Worm (Caenorhabditis elegans): ENCODE results near the gene glr-1.
"Not testable (repeated sequence)": the region's sequence is repeated elsewhere in the genome, so short reads cannot be mapped to it uniquely, and the experiment has no call there.

glr-1 gene

DNA sequence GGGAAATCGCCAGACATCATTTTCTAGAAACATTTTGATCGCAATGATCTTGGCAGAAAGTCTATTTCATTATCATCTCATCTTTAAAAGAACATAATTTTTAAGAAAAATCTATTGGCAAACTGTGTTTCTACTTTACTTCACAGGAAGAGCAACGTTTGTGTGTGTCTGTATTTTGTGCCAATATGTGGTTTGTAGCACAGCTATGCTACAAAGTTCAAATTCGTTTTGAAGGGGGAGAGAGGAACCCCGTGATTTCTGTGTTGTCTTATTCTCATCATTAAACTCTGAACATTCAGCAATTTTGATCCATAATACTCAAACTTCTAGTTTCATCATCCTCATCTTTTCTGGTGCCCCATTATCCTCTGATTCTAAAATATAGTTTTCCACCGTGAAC, 36.7 kb downstream of the glr-1 start:
- TF ChIP-seq egrh-3 (GFP tag; IDR thresholded peaks at IDR 0.05) (no peak), ztf-18 (tag; optimal IDR thresholded peaks at IDR 0.05) (no peak), mxl-1 (tag; optimal IDR thresholded peaks at IDR 0.05) (no peak), ztf-25 (GFP tag; IDR thresholded peaks at IDR 0.05) (no peak), aptf-2 (GFP tag; conservative IDR thresholded peaks at IDR 0.05) (no peak), lin-35 (GFP tag; optimal IDR thresholded peaks at IDR 0.05) (no peak), sea-2 (GFP tag; IDR thresholded peaks at IDR 0.05) (no peak), Y95B8A.8 (GFP tag; IDR thresholded peaks at IDR 0.05) (no peak), unc-62 (GFP tag; optimal IDR thresholded peaks at IDR 0.05) (no peak), F57C9.4 (tag; optimal IDR thresholded peaks at IDR 0.05) (no peak), lin-26 (GFP tag; IDR thresholded peaks at IDR 0.05) (no peak), efl-1 (GFP tag; optimal IDR thresholded peaks at IDR 0.05) (no peak), F39B2.1 (GFP tag; IDR thresholded peaks at IDR 0.05) (no peak), lir-1 (GFP tag; conservative IDR thresholded peaks at IDR 0.05) (no peak), him-1 (tag; optimal IDR thresholded peaks at IDR 0.05) (no peak), nhr-27 (tag; optimal IDR thresholded peaks at IDR 0.05) (no peak), akir-1 (GFP tag; optimal IDR thresholded peaks at IDR 0.05) (no peak), F57A8.1 (GFP tag; optimal IDR thresholded peaks at IDR 0.05) (no peak), Y67H2A.10 (GFP tag; conservative IDR thresholded peaks at IDR 0.05) (no peak), C17E4.6 (GFP tag; IDR thresholded peaks at IDR 0.05) (no peak)

DNA sequence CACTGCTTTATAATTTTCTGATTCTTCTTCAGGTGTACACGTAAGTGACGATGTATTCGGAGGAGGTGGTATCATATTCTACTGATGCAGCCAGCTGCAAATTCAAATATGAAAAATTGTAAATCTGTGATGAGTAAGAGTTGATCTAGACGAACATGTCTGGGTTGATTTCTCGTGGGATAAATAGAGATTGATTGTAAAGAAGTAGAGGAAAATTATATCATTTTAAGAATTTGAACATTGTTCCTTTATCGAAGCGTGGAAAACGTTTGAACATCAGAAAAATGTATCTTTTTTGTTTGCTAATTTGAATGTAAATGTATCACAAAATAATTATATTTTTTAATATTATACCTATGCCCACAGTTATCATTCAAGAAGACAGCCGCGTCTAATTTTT, 42.9 kb downstream of the glr-1 start, which contains the start of gene ZC21.6:
TSS of gene ZC21.6 (minus strand) at position 101 of the 400 bp plus-strand sequence.
- TF ChIP-seq Y95B8A.8 (GFP tag; IDR thresholded peaks at IDR 0.05) = no peak
- no peak for TF ChIP-seq F49E8.2 (tag; optimal IDR thresholded peaks at IDR 0.05; ENCODE audit: insufficient read depth)
- no peak for TF ChIP-seq cebp-1 (GFP tag; IDR thresholded peaks at IDR 0.05)
- no peak for TF ChIP-seq cebp-1 (tag; optimal IDR thresholded peaks at IDR 0.05)
- TF ChIP-seq snpc-4 (GFP tag; optimal IDR thresholded peaks at IDR 0.05) = no peak
- TF ChIP-seq snpc-4 (tag; optimal IDR thresholded peaks at IDR 0.05) = no peak
- no peak for TF ChIP-seq B0336.3 (GFP tag; IDR thresholded peaks at IDR 0.05)
- no peak for TF ChIP-seq Y56A3A.18 (GFP tag; IDR thresholded peaks at IDR 0.05)
- no peak for TF ChIP-seq nfya-2 (GFP tag; IDR thresholded peaks at IDR 0.05)
- TF ChIP-seq athp-1 (tag; optimal IDR thresholded peaks at IDR 0.05) = no peak
- no peak for TF ChIP-seq unc-130 (GFP tag; optimal IDR thresholded peaks at IDR 0.05)
- no peak for TF ChIP-seq aptf-3 (GFP tag; IDR thresholded peaks at IDR 0.05)
- TF ChIP-seq nhr-120 (GFP tag; IDR thresholded peaks at IDR 0.05) = no peak
- no peak for TF ChIP-seq F57C9.4 (tag; optimal IDR thresholded peaks at IDR 0.05)
- TF ChIP-seq ceh-100 (GFP tag; IDR thresholded peaks at IDR 0.05) = no peak
- TF ChIP-seq snpc-3.4 (tag; optimal IDR thresholded peaks at IDR 0.05) = no peak

DNA sequence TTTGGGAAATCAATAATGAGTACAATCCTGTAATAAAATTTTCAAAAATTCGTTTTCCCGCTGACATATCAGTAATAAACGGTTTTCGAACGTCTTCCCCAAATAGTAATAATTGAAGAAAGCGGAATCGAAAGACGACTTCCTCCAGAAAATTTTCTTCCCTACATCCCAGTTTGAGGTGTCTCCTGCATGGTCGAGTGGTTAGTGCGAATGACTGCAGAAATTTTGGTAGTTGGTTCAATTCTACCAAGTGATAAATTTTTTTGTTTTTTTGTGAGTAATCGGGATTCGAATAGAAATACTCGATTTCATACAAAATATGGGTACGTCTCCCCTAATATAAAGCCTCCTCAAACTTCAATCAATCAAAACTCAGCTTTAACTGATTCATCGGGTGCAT, 47.4 kb downstream of the glr-1 start:
- peak; percentile 82 for TF ChIP-seq lin-26 (GFP tag; IDR thresholded peaks at IDR 0.05)
- TF ChIP-seq B0261.1 (tag; optimal IDR thresholded peaks at IDR 0.05) = peak; percentile 35
- TF ChIP-seq rpc-1 (optimal IDR thresholded peaks at IDR 0.05) = not testable (repeated sequence)
- peak; percentile 19 for TF ChIP-seq rpc-1 (tag; optimal IDR thresholded peaks at IDR 0.05)
- TF ChIP-seq tbp1 (GFP tag; optimal IDR thresholded peaks at IDR 0.05) = peak; percentile 79

Data from whole organism, young adult.